Fruit fly (Drosophila melanogaster) whole organism, embryonic: Measurements from ENCODE around the gene fiz.

Source experiments
- B-H2 ChIP-seq: fragments of 200-800 bp; sonication (Bioruptor generic); optimal IDR thresholded peaks from 2 replicates; lab custom pipeline; 2018; ENCODE audit warnings: missing biosample characterization, mild to moderate bottlenecking, missing genetic modification characterization
- CG10431 ChIP-seq: fragments of 200-800 bp; sonication (Bioruptor generic); optimal IDR thresholded peaks from 3 replicates; lab custom pipeline; 2018; ENCODE audit warnings: missing biosample characterization, mild to moderate bottlenecking, missing genetic modification characterization
- CG10959 ChIP-seq: fragments of 200-800 bp; sonication (Bioruptor generic); IDR thresholded peaks from 2 replicates; pipeline ENCODE4 v1.3.6; 2022; ENCODE audit warnings: missing biosample characterization, missing genetic modification characterization
- CG11560 ChIP-seq: fragments of 200-800 bp; sonication (Bioruptor generic); IDR thresholded peaks from 3 replicates; pipeline ENCODE4 v1.3.6; 2022; ENCODE audit warnings: missing biosample characterization, missing genetic modification characterization
- CG11723 ChIP-seq: fragments of 200-800 bp; sonication (Bioruptor generic); optimal IDR thresholded peaks from 2 replicates; lab custom pipeline; 2017; ENCODE audit warnings: missing biosample characterization, mild to moderate bottlenecking, missing genetic modification characterization
- CG12942 ChIP-seq: fragments of 200-800 bp; sonication (Bioruptor generic); optimal IDR thresholded peaks from 3 replicates; lab custom pipeline; 2016; ENCODE audit warnings: missing biosample characterization, missing genetic modification characterization
- CG14441 ChIP-seq: fragments of 200-800 bp; sonication (Bioruptor generic); IDR thresholded peaks from 2 replicates; pipeline ENCODE4 v1.3.6; 2022; ENCODE audit warnings: missing biosample characterization, missing genetic modification characterization
- CG14965 ChIP-seq: fragments of 200-800 bp; sonication (Bioruptor generic); optimal IDR thresholded peaks from 2 replicates; lab custom pipeline; 2016; ENCODE audit warnings: missing biosample characterization, missing genetic modification characterization, borderline replicate concordance
- CG16813 ChIP-seq: fragments of 200-800 bp; sonication (Bioruptor generic); IDR thresholded peaks from 3 replicates; pipeline ENCODE4 v1.3.6; 2022; ENCODE audit warnings: missing biosample characterization, missing genetic modification characterization; ENCODE audit not compliant: partially characterized antibody
- CG17328 ChIP-seq: fragments of 200-800 bp; sonication (Bioruptor generic); IDR thresholded peaks from 2 replicates; pipeline ENCODE4 v1.3.6; 2022; ENCODE audit warnings: missing biosample characterization, missing genetic modification characterization
- CG1792 ChIP-seq: fragments of 200-800 bp; sonication (Bioruptor generic); optimal IDR thresholded peaks from 2 replicates; lab custom pipeline; 2016; ENCODE audit warnings: missing biosample characterization, missing genetic modification characterization
- CG18764 ChIP-seq: fragments of 200-800 bp; sonication (Bioruptor generic); optimal IDR thresholded peaks from 3 replicates; lab custom pipeline; 2016; ENCODE audit warnings: missing biosample characterization, missing genetic modification characterization
- CG2202 ChIP-seq: fragments of 200-800 bp; sonication (Bioruptor generic); optimal IDR thresholded peaks from 2 replicates; lab custom pipeline; 2018; ENCODE audit warnings: missing biosample characterization, mild to moderate bottlenecking, missing genetic modification characterization
- CG3847 ChIP-seq: fragments of 200-800 bp; sonication (Bioruptor generic); IDR thresholded peaks from 2 replicates; pipeline ENCODE4 v1.3.6; 2022; ENCODE audit warnings: missing biosample characterization, missing genetic modification characterization
- CG3995 ChIP-seq: fragments of 200-800 bp; sonication (Bioruptor generic); optimal IDR thresholded peaks from 3 replicates; lab custom pipeline; 2016; ENCODE audit warnings: missing biosample characterization, missing genetic modification characterization
- CG6175 ChIP-seq: fragments of 200-800 bp; sonication (Bioruptor generic); IDR thresholded peaks from 3 replicates; pipeline ENCODE4 v1.3.6; 2022; ENCODE audit warnings: missing biosample characterization, missing genetic modification characterization
- CG6272 ChIP-seq: fragments of 200-800 bp; sonication (Bioruptor generic); IDR thresholded peaks from 2 replicates; pipeline ENCODE4 v1.3.6; 2022; ENCODE audit warnings: missing biosample characterization, missing genetic modification characterization
- CG6654 ChIP-seq: fragments of 200-800 bp; sonication (Bioruptor generic); optimal IDR thresholded peaks from 2 replicates; lab custom pipeline; 2017; ENCODE audit warnings: missing biosample characterization, mild to moderate bottlenecking, missing genetic modification characterization
- CG7357 ChIP-seq: fragments of 200-800 bp; sonication (Bioruptor generic); IDR thresholded peaks from 3 replicates; pipeline ENCODE4 v1.3.6; 2022; ENCODE audit warnings: missing biosample characterization, missing genetic modification characterization
- CG7745 ChIP-seq: fragments of 200-800 bp; sonication (Bioruptor generic); optimal IDR thresholded peaks from 2 replicates; lab custom pipeline; 2018; ENCODE audit warnings: missing biosample characterization, mild to moderate bottlenecking, missing genetic modification characterization, moderate library complexity
- CG8089 ChIP-seq: fragments of 200-800 bp; sonication (Bioruptor generic); optimal IDR thresholded peaks from 3 replicates; lab custom pipeline; 2016; ENCODE audit warnings: missing biosample characterization, missing genetic modification characterization
- CG8281 ChIP-seq: fragments of 200-800 bp; sonication (Bioruptor generic); optimal IDR thresholded peaks from 2 replicates; lab custom pipeline; 2018; ENCODE audit warnings: missing biosample characterization, mild to moderate bottlenecking, missing genetic modification characterization, moderate library complexity
- CG9797 ChIP-seq: fragments of 200-800 bp; sonication (Bioruptor generic); optimal IDR thresholded peaks from 3 replicates; lab custom pipeline; 2018; ENCODE audit warnings: missing biosample characterization, mild to moderate bottlenecking, missing genetic modification characterization
- Dp ChIP-seq: fragments of 200-800 bp; sonication (Bioruptor generic); optimal IDR thresholded peaks from 2 replicates; lab custom pipeline; 2018; ENCODE audit warnings: missing biosample characterization, mild to moderate bottlenecking, missing genetic modification characterization, moderate library complexity
- ERR ChIP-seq: fragments of 200-800 bp; sonication (Bioruptor generic); optimal IDR thresholded peaks from 2 replicates; lab custom pipeline; 2016; ENCODE audit warnings: missing biosample characterization, missing genetic modification characterization
- MTF-1 ChIP-seq: fragments of 200-800 bp; sonication (Bioruptor generic); optimal IDR thresholded peaks from 2 replicates; lab custom pipeline; 2018; ENCODE audit warnings: missing biosample characterization, mild to moderate bottlenecking, missing genetic modification characterization, borderline replicate concordance
- NFAT ChIP-seq: fragments of 200-800 bp; sonication (Bioruptor generic); IDR thresholded peaks from 2 replicates; pipeline ENCODE4 v1.3.6; 2022; ENCODE audit warnings: missing biosample characterization, missing genetic modification characterization
- Nf-YB ChIP-seq: fragments of 200-800 bp; sonication (Bioruptor generic); optimal IDR thresholded peaks from 3 replicates; lab custom pipeline; 2019; ENCODE audit warnings: missing biosample characterization, mild to moderate bottlenecking, missing genetic modification characterization, moderate library complexity
- Opbp ChIP-seq: fragments of 200-800 bp; sonication (Bioruptor generic); IDR thresholded peaks from 3 replicates; pipeline ENCODE4 v1.3.6; 2022; ENCODE audit warnings: missing biosample characterization, missing genetic modification characterization; ENCODE audit not compliant: partially characterized antibody
- Ravus ChIP-seq: fragments of 200-800 bp; sonication (Bioruptor generic); IDR thresholded peaks from 2 replicates; pipeline ENCODE4 v1.3.6; 2022; ENCODE audit warnings: missing biosample characterization, missing genetic modification characterization
- Spps ChIP-seq: fragments of 200-800 bp; sonication (Bioruptor generic); optimal IDR thresholded peaks from 2 replicates; lab custom pipeline; 2018; ENCODE audit warnings: missing biosample characterization, mild to moderate bottlenecking, missing genetic modification characterization
- Sry-β ChIP-seq: fragments of 200-800 bp; sonication (Bioruptor generic); optimal IDR thresholded peaks from 2 replicates; lab custom pipeline; 2018; ENCODE audit warnings: missing biosample characterization, mild to moderate bottlenecking, missing genetic modification characterization, moderate library complexity
- Ssrp ChIP-seq: fragments of 200-800 bp; sonication (Bioruptor generic); optimal IDR thresholded peaks from 2 replicates; lab custom pipeline; 2018; ENCODE audit warnings: missing biosample characterization, mild to moderate bottlenecking, missing genetic modification characterization, moderate library complexity
- Stat92E ChIP-seq, 3 experiments: fragments of >200 bp in 2 of 3; fragments of 200-800 bp in 1 of 3; sonication (Bioruptor generic) in 1 of 3; optimal IDR thresholded peaks; 2 replicates each; lab custom pipeline; 2017 to 2019; ENCODE audit warnings: missing biosample characterization in 3 of 3, missing genetic modification characterization in 3 of 3, mild to moderate bottlenecking in 1 of 3, moderate library complexity in 1 of 3
- Vsx1 ChIP-seq: fragments of 200-800 bp; sonication (Bioruptor generic); optimal IDR thresholded peaks from 2 replicates; lab custom pipeline; 2017; ENCODE audit warnings: missing biosample characterization, mild to moderate bottlenecking, missing genetic modification characterization, missing genetic modification reagents
- ac ChIP-seq: fragments of 200-800 bp; sonication (Bioruptor generic); optimal IDR thresholded peaks from 3 replicates; lab custom pipeline; 2017; ENCODE audit warnings: missing biosample characterization, mild to moderate bottlenecking, missing genetic modification characterization
- ash1 ChIP-seq: fragments of 200-800 bp; sonication (Bioruptor generic); optimal IDR thresholded peaks from 2 replicates; lab custom pipeline; 2018; ENCODE audit warnings: missing biosample characterization, mild to moderate bottlenecking, missing genetic modification characterization
- chinmo ChIP-seq: fragments of 200-800 bp; sonication (Bioruptor generic); IDR thresholded peaks from 4 replicates; pipeline ENCODE4 v1.3.6; 2022; ENCODE audit warnings: missing biosample characterization, missing genetic modification characterization; ENCODE audit not compliant: partially characterized antibody
- chm ChIP-seq: fragments of 200-800 bp; sonication (Bioruptor generic); IDR thresholded peaks from 2 replicates; pipeline ENCODE4 v1.3.6; 2022; ENCODE audit warnings: missing biosample characterization, missing genetic modification characterization
- dati ChIP-seq: fragments of 200-800 bp; sonication (Bioruptor generic); IDR thresholded peaks from 2 replicates; pipeline ENCODE4 v1.3.6; 2022; ENCODE audit warnings: missing biosample characterization, missing genetic modification characterization
- emc ChIP-seq: fragments of 200-800 bp; sonication (Bioruptor generic); optimal IDR thresholded peaks from 2 replicates; lab custom pipeline; 2016; ENCODE audit warnings: missing biosample characterization, missing genetic modification characterization
- eyg ChIP-seq: fragments of 200-800 bp; sonication (Bioruptor generic); optimal IDR thresholded peaks from 3 replicates; lab custom pipeline; 2016; ENCODE audit warnings: missing biosample characterization, missing genetic modification characterization
- fd3F ChIP-seq: fragments of 200-800 bp; sonication (Bioruptor generic); optimal IDR thresholded peaks from 2 replicates; lab custom pipeline; 2018; ENCODE audit warnings: missing biosample characterization, mild to moderate bottlenecking, missing genetic modification characterization, moderate library complexity
- lov ChIP-seq, 2 experiments: fragments of 200-800 bp in 1 of 2; fragments of >200 bp in 1 of 2; sonication (Bioruptor generic) in 1 of 2; IDR thresholded peaks in 1 of 2; optimal IDR thresholded peaks in 1 of 2; 2 replicates in 1 of 2; 3 replicates in 1 of 2; pipeline versions ENCODE4 v1.3.6 to Lab custom; 2017 to 2022; ENCODE audit warnings: missing biosample characterization in 1 of 2, missing genetic modification characterization in 1 of 2
- sisA ChIP-seq: fragments of 200-800 bp; sonication (Bioruptor generic); IDR thresholded peaks from 2 replicates; pipeline ENCODE4 v1.3.6; 2022; ENCODE audit warnings: missing biosample characterization, missing genetic modification characterization
- twi ChIP-seq: fragments of 200-800 bp; optimal IDR thresholded peaks from 2 replicates; lab custom pipeline; 2019; ENCODE audit warnings: missing biosample characterization, mild to moderate bottlenecking, missing genetic modification characterization, moderate library complexity
- tx ChIP-seq: fragments of 200-800 bp; sonication (Bioruptor generic); optimal IDR thresholded peaks from 2 replicates; lab custom pipeline; 2016; ENCODE audit warnings: missing biosample characterization, missing genetic modification characterization
- zen2 ChIP-seq: fragments of 200-800 bp; sonication (Bioruptor generic); IDR thresholded peaks from 3 replicates; pipeline ENCODE4 v1.3.6; 2022; ENCODE audit warnings: missing biosample characterization, missing genetic modification characterization; ENCODE audit not compliant: partially characterized antibody
- zfh1 ChIP-seq: fragments of 200-800 bp; sonication (Bioruptor generic); IDR thresholded peaks from 3 replicates; pipeline ENCODE4 v1.3.6; 2022; ENCODE audit warnings: missing biosample characterization, missing genetic modification characterization

Gene fiz

DNA sequence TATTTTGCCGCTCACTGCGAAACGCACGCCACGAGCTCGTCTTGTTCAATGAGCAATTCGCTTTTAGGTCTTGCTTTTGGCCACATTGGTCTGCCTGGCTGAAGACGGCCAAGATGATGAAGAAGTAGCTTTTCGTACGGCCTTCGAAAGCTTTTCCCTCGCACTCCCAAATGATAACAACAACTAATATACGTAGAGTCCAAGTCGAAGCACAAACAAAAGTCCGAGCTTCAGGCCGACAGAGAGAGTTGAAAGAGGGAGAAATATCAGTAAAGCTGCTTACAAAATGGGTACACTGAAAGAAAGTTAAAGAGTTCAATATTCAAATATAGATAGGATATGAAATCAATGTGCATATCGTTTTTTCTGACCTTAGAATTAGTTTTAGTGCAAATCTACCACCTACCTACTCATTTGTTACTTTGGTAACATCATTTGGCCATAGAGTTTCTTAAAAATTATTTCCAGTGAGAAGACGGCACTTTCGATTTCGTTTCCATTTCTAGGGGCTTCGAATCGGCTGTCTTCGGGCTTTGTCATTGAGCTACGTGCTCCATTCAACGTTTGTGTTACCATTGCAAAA, 26.9 kb downstream of the fiz start, which contains the start of the genes CG45064 and CG45065 (continued):
- TF ChIP-seq CG3995 (GFP tag; lab: Kevin White, UChicago) (peak; percentile 27), MTF-1 (GFP tag; lab: Kevin White, UChicago) (peak; percentile 62), CG3847 (GFP tag; lab: Robert Waterston, UW) (peak; percentile 55), CG9797 (no peak), CG8281 (tag; lab: Kevin White, UChicago) (peak; percentile 58), lov (optimal IDR thresholded peaks at IDR 0.05; lab: Kevin White, UChicago) (no peak), lov (GFP tag; IDR thresholded peaks at IDR 0.05; lab: Robert Waterston, UW) (no peak; the same call in 1 of the 3 replicates), CG6272 (GFP tag; lab: Robert Waterston, UW) (peak; percentile 48), ash1 (GFP tag; lab: Kevin White, UChicago) (no peak), CG17328 (GFP tag; lab: Robert Waterston, UW) (peak; percentile 87), CG6654 (GFP tag; lab: Kevin White, UChicago) (peak; percentile 70), CG6175 (GFP tag; lab: Robert Waterston, UW) (no peak), Vsx1 (GFP tag; lab: Kevin White, UChicago) (peak; percentile 50), twi (tag; lab: Kevin White, UChicago) (peak; percentile 61), eyg (GFP tag; lab: Kevin White, UChicago) (peak; percentile 52), CG7357 (GFP tag; lab: Robert Waterston, UW) (peak; percentile 73), zfh1 (GFP tag; lab: Robert Waterston, UW) (peak; percentile 89), tx (GFP tag; lab: Kevin White, UChicago) (peak; percentile 77), CG18764 (GFP tag; lab: Kevin White, UChicago) (peak; percentile 56), CG8089 (peak; percentile 81), CG10431 (GFP tag; lab: Kevin White, UChicago) (peak; percentile 70), CG10959 (no peak), ac (no peak), emc (GFP tag; lab: Kevin White, UChicago) (peak; percentile 64), Dp (GFP tag; lab: Kevin White, UChicago) (no peak), chinmo (no peak), CG11560 (tag; lab: Robert Waterston, UW) (peak; percentile 55; the same call in 2 of the 3 replicates), CG12942 (peak; percentile 59), Stat92E (GFP tag; optimal IDR thresholded peaks at IDR 0.05; lab: Kevin White, UChicago) (peak in 1 of 3 experiments; percentile 4), fd3F (peak; percentile 24), ERR (GFP tag; lab: Kevin White, UChicago) (peak; percentile 41), CG14965 (peak; percentile 0), Ravus (no peak; the same call in 1 of the 2 replicates), zen2 (GFP tag; lab: Robert Waterston, UW) (no peak), CG7745 (tag; lab: Kevin White, UChicago) (no peak), Opbp (no peak), CG14441 (GFP tag; lab: Robert Waterston, UW) (peak; percentile 72), CG2202 (tag; lab: Kevin White, UChicago) (peak; percentile 47), Nf-YB (GFP tag; lab: Kevin White, UChicago) (peak; percentile 67), Sry-β (GFP tag; lab: Kevin White, UChicago) (peak; percentile 32), Spps (peak; percentile 62), Ssrp (tag; lab: Kevin White, UChicago) (peak; percentile 84), sisA (GFP tag; lab: Robert Waterston, UW) (peak; percentile 91), B-H2 (GFP tag; lab: Kevin White, UChicago) (no peak), CG16813 (GFP tag; lab: Robert Waterston, UW) (no peak), CG1792 (GFP tag; lab: Kevin White, UChicago) (peak; percentile 77), chm (GFP tag; lab: Robert Waterston, UW) (no peak), CG11723 (peak; percentile 78), dati (GFP tag; lab: Robert Waterston, UW) (peak; percentile 67), NFAT (0 out of 2 replicates have a peak, but pooled peaks have one; percentile 22)
